Fruit fly (Drosophila melanogaster): ENCODE results near the gene Blos2.

DNA sequence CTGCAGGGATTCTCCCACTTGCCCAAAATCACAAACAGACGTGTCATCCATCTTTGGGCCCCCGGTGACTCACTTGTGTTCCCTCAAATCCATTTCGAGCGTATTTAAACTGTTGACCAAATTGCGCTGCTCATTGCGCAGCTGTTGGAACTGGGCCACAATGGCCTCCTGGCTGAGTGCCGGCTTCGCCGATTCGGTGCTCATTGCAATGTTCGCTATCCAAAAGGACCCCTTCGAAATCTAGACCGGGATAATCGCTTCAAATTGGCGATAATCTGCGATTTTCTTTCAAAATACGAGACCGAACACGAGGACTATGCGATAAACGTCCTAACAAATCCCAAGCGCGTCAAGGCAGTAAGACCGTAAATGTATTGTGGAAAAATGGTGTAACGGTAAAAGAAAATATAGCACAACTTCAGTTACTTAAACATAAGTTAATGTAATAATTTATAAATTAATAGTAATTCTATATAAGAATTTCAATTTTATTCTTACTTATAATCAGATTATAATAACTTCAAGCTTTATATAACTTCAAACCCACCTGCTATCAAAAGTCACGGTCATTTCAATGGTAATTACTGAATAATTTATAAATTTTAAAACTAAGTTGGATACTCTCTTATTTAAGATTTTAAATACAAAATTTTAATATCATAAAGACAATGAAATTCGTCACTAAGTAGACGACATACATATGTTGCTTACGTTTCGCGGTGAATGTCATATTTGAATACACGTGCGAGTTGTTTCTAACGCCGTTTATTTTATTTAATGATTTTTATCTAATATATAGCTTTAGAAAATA lies 12.9 kb downstream of the Blos2 start, which contains the start of the genes Pfdn2 and Noc1:
- TF ChIP-seq CG10348 (GFP tag; IDR thresholded peaks at IDR 0.05) (no peak), EcR (GFP tag; optimal IDR thresholded peaks at IDR 0.05) (no peak), CG13204 (GFP tag; optimal IDR thresholded peaks at IDR 0.05) (no peak)

All from whole organism, pupa.